Worm (Caenorhabditis elegans): ENCODE results near the gene pph-5.

DNA sequence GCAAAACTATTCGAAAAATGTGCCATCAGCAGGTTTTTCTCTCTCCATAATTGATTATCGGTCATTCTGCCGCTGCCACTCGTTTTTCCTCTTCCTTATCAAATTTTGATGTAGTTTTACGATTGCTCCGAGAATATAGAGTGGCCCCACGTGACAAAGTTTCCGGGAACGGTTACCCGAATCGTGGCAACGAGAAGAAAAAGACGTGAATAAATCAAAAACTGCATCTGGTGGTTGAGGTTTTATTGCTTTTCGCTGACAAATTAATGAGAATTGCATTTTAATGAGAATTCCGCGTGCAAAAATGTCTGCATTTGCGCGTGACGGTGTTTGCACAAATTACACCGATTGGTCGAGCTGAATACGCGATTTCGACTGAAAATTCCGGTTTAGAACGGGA is 15.1 kb downstream of the pph-5 start:
- TF ChIP-seq dao-5 (tag; optimal IDR thresholded peaks at IDR 0.05) (no peak), W03F9.2 (tag; optimal IDR thresholded peaks at IDR 0.05) (no peak)

All from whole organism, L4/young adult.